Worm (Caenorhabditis elegans): ENCODE results near the gene M03B6.3.

DNA sequence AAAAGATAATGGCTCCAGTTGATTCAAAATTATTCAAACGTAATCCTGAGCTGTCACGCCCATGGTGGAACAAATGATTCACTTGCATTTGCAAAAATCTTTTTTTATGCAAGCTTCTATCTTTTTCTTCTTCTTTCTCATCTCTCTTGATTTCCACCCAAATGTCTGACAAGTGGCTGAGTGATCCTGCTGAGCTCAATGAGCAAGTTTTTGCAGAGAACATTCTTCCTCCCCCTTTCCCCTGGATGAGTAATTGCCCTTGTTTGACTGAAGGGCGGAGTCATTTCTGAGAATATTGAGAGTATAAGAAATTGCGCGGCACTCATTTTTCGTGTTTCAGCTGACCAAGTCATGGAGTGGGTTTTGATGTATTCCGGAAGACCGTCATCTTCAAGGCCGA, 22.8 kb downstream of the M03B6.3 start, which contains the start of gene M03B6.1:
- TF ChIP-seq sox-2 (GFP tag; IDR thresholded peaks at IDR 0.05) (no peak), C08G9.2 (tag; optimal IDR thresholded peaks at IDR 0.05) (no peak), elt-2 (tag; optimal IDR thresholded peaks at IDR 0.05) (no peak), tbx-7 (tag; optimal IDR thresholded peaks at IDR 0.05) (no peak)

Measured in whole organism, late embryonic.